Worm (Caenorhabditis elegans) whole organism, L4 larva: ENCODE results near the gene dap-3.

Experiments used
- F10B5.3 ChIP-seq: sonication (generic microtip); optimal IDR thresholded peaks from 2 replicates; lab custom pipeline; 2016; ENCODE audit warnings: mild to moderate bottlenecking, missing genetic modification characterization, missing compliant biosample characterization
- F26F4.8 ChIP-seq: fragments of 200-800 bp; sonication (Bioruptor generic); conservative IDR thresholded peaks from 2 replicates; pipeline ENCODE4 v1.3.6; 2022; ENCODE audit warnings: missing genetic modification characterization, missing compliant biosample characterization
- F44E2.7 ChIP-seq: fragments of 200-800 bp; sonication (Bioruptor generic); IDR thresholded peaks from 2 replicates; pipeline ENCODE4 v2.1.2; 2022; ENCODE audit warnings: missing genetic modification characterization, missing compliant biosample characterization
- F49E8.2 ChIP-seq: sonication (generic microtip); optimal IDR thresholded peaks from 2 replicates; lab custom pipeline; 2016; ENCODE audit warnings: missing compliant biosample characterization, mild to moderate bottlenecking, missing genetic modification characterization, borderline replicate concordance
- T20F7.1 ChIP-seq: fragments of 200-800 bp; sonication (Bioruptor generic); optimal IDR thresholded peaks from 2 replicates; lab custom pipeline; 2018; ENCODE audit warnings: mild to moderate bottlenecking, missing genetic modification characterization, missing compliant biosample characterization
- Y105C5A.15 ChIP-seq: fragments of 200-800 bp; sonication (Bioruptor generic); IDR thresholded peaks from 2 replicates; pipeline ENCODE4 v1.3.6; 2022; ENCODE audit warnings: missing genetic modification characterization, missing compliant biosample characterization
- Y48G9A.11 ChIP-seq: fragments of 200-800 bp; sonication (Bioruptor generic); IDR thresholded peaks from 2 replicates; pipeline ENCODE4 v1.3.6; 2022; ENCODE audit warnings: missing genetic modification reagents, missing genetic modification characterization, missing compliant biosample characterization
- Y75B8A.6 ChIP-seq: fragments of 200-800 bp; sonication (Bioruptor generic); IDR thresholded peaks from 2 replicates; pipeline ENCODE4 v1.3.6; 2022; ENCODE audit warnings: missing genetic modification reagents, missing genetic modification characterization, missing compliant biosample characterization
- aha-1 ChIP-seq: fragments of 150-350 bp; peaks from one replicate; lab custom pipeline; 2014; ENCODE audit warnings: missing biosample characterization, missing genetic modification characterization
- aly-2 ChIP-seq: sonication (generic microtip); optimal IDR thresholded peaks from 2 replicates; lab custom pipeline; 2018; ENCODE audit warnings: missing biosample characterization, missing genetic modification characterization
- ama-1 ChIP-seq: fragments of 150-350 bp; optimal IDR thresholded peaks from 2 replicates; lab custom pipeline; 2014; ENCODE audit warnings: inconsistent platforms, mixed read lengths
- arid-1 ChIP-seq: fragments of 200-800 bp; sonication (Bioruptor generic); conservative IDR thresholded peaks from 2 replicates; pipeline ENCODE4 v1.3.6; 2022; ENCODE audit warnings: missing genetic modification reagents, missing genetic modification characterization, missing compliant biosample characterization
- ceh-20 ChIP-seq: fragments of 200-800 bp; sonication (Bioruptor generic); IDR thresholded peaks from 2 replicates; pipeline ENCODE4 v1.3.6; 2022; ENCODE audit warnings: missing genetic modification reagents, missing genetic modification characterization, missing compliant biosample characterization
- ctbp-1 ChIP-seq: fragments of 200-800 bp; sonication (Bioruptor generic); IDR thresholded peaks from 2 replicates; pipeline ENCODE4 v1.3.6; 2022; ENCODE audit warnings: missing genetic modification reagents, missing genetic modification characterization, missing compliant biosample characterization
- duxl-1 ChIP-seq: sonication (generic microtip); optimal IDR thresholded peaks from 2 replicates; lab custom pipeline; 2016; ENCODE audit warnings: mild to moderate bottlenecking, missing genetic modification characterization, moderate library complexity, missing compliant biosample characterization; ENCODE audit not compliant: poor library complexity
- dve-1 ChIP-seq: sonication (generic microtip); optimal IDR thresholded peaks from 2 replicates; lab custom pipeline; 2017; ENCODE audit warnings: antibody characterized with exemption, mild to moderate bottlenecking, missing genetic modification characterization, missing compliant biosample characterization; ENCODE audit not compliant: insufficient read depth
- egl-27 ChIP-seq: sonication (generic microtip); optimal IDR thresholded peaks from 3 replicates; lab custom pipeline; 2017; ENCODE audit warnings: missing biosample characterization, missing genetic modification reagents, missing genetic modification characterization
- egl-43 ChIP-seq: fragments of 200-800 bp; sonication (Bioruptor generic); IDR thresholded peaks from 2 replicates; pipeline ENCODE4 v1.3.6; 2022; ENCODE audit warnings: missing genetic modification reagents, missing genetic modification characterization, missing compliant biosample characterization
- fkh-10 ChIP-seq: fragments of 150-350 bp; optimal IDR thresholded peaks from 2 replicates; lab custom pipeline; 2014; ENCODE audit warnings: missing biosample characterization, missing genetic modification reagents, missing genetic modification characterization
- gei-8 ChIP-seq: fragments of 200-800 bp; sonication (Bioruptor generic); optimal IDR thresholded peaks from 2 replicates; lab custom pipeline; 2018; ENCODE audit warnings: mild to moderate bottlenecking, missing genetic modification characterization, missing compliant biosample characterization
- hmg-1.1 ChIP-seq: fragments of 200-800 bp; sonication (Bioruptor generic); IDR thresholded peaks from 2 replicates; pipeline ENCODE4 v1.3.6; 2022; ENCODE audit warnings: missing genetic modification reagents, missing genetic modification characterization, missing compliant biosample characterization
- jun-1 ChIP-seq: fragments of 150-350 bp; optimal IDR thresholded peaks from 2 replicates; lab custom pipeline; 2014; ENCODE audit warnings: missing biosample characterization, missing genetic modification reagents, missing genetic modification characterization
- lim-7 ChIP-seq: fragments of 200-800 bp; sonication (Bioruptor generic); IDR thresholded peaks from 2 replicates; pipeline ENCODE4 v1.3.6; 2022; ENCODE audit warnings: missing genetic modification characterization, missing compliant biosample characterization
- lin-1 ChIP-seq: fragments of 200-800 bp; sonication (Bioruptor generic); IDR thresholded peaks from 2 replicates; pipeline ENCODE4 v1.3.6; 2022; ENCODE audit warnings: missing genetic modification reagents, missing genetic modification characterization, missing compliant biosample characterization
- lin-13 ChIP-seq: fragments of 150-350 bp; optimal IDR thresholded peaks from 2 replicates; lab custom pipeline; 2014; ENCODE audit warnings: missing biosample characterization, missing genetic modification reagents, missing genetic modification characterization
- lin-38 ChIP-seq: fragments of 200-800 bp; sonication (Bioruptor generic); IDR thresholded peaks from 2 replicates; pipeline ENCODE4 v1.3.6; 2022; ENCODE audit warnings: missing genetic modification reagents, missing genetic modification characterization, missing compliant biosample characterization
- lir-3 ChIP-seq: sonication (generic microtip); optimal IDR thresholded peaks from 2 replicates; lab custom pipeline; 2016; ENCODE audit warnings: mild to moderate bottlenecking, missing genetic modification characterization, missing compliant biosample characterization
- madf-5 ChIP-seq, 2 experiments: fragments of 200-800 bp; sonication (Bioruptor generic); IDR thresholded peaks; 2 replicates each; pipeline ENCODE4 v1.3.6; 2022; ENCODE audit warnings: missing compliant biosample characterization in 2 of 2, missing genetic modification characterization in 2 of 2
- mdt-29 ChIP-seq: fragments of 200-800 bp; sonication (Bioruptor generic); IDR thresholded peaks from 2 replicates; pipeline ENCODE4 v1.3.6; 2022; ENCODE audit warnings: missing genetic modification reagents, missing genetic modification characterization, missing compliant biosample characterization
- mes-2 ChIP-seq: sonication (generic microtip); optimal IDR thresholded peaks from 2 replicates; lab custom pipeline; 2016; ENCODE audit warnings: missing genotype, mild to moderate bottlenecking, missing genetic modification characterization, missing compliant biosample characterization; ENCODE audit not compliant: poor library complexity, severe bottlenecking
- mxl-2 ChIP-seq: fragments of 200-800 bp; sonication (Bioruptor generic); conservative IDR thresholded peaks from 2 replicates; pipeline ENCODE4 v1.3.6; 2022; ENCODE audit warnings: missing genetic modification reagents, missing genetic modification characterization, missing compliant biosample characterization
- nhr-10 ChIP-seq: fragments of 150-350 bp; optimal IDR thresholded peaks from 2 replicates; lab custom pipeline; 2014; ENCODE audit warnings: missing biosample characterization, missing genetic modification characterization
- nhr-25 ChIP-seq: sonication (generic microtip); optimal IDR thresholded peaks from 2 replicates; lab custom pipeline; 2017; ENCODE audit warnings: missing genetic modification characterization, mild to moderate bottlenecking, missing compliant biosample characterization, antibody characterized with exemption, moderate library complexity, borderline replicate concordance; ENCODE audit not compliant: insufficient read depth
- nhr-42 ChIP-seq: fragments of 200-800 bp; sonication (Bioruptor generic); IDR thresholded peaks from 2 replicates; pipeline ENCODE4 v1.3.6; 2022; ENCODE audit warnings: missing genetic modification characterization, missing compliant biosample characterization
- nhr-48 ChIP-seq: sonication (generic microtip); optimal IDR thresholded peaks from 2 replicates; lab custom pipeline; 2016; ENCODE audit warnings: mild to moderate bottlenecking, missing genetic modification characterization, missing compliant biosample characterization
- nhr-6 ChIP-seq: fragments of 150-350 bp; optimal IDR thresholded peaks from 2 replicates; lab custom pipeline; 2014; ENCODE audit warnings: missing biosample characterization, missing genetic modification characterization
- pha-4 ChIP-seq, 2 experiments: fragments of 150-350 bp in 1 of 2; fragments of 200-800 bp in 1 of 2; sonication (Bioruptor generic) in 1 of 2; IDR thresholded peaks in 1 of 2; optimal IDR thresholded peaks in 1 of 2; 2 replicates each; pipeline versions ENCODE4 v1.3.6 to Lab custom; 2014 to 2022; ENCODE audit warnings: missing genetic modification characterization in 2 of 2, missing genetic modification reagents in 2 of 2, missing biosample characterization in 1 of 2, missing compliant biosample characterization in 1 of 2
- pqm-1 ChIP-seq: sonication (generic microtip); optimal IDR thresholded peaks from 2 replicates; lab custom pipeline; 2017; ENCODE audit warnings: missing biosample characterization, missing genetic modification characterization
- rbr-2 ChIP-seq: sonication (generic microtip); optimal IDR thresholded peaks from 2 replicates; lab custom pipeline; 2016; ENCODE audit warnings: missing genotype, missing genetic modification characterization, missing compliant biosample characterization
- saeg-2 ChIP-seq: fragments of 200-800 bp; sonication (Bioruptor generic); IDR thresholded peaks from 2 replicates; pipeline ENCODE4 v1.3.6; 2022; ENCODE audit warnings: missing genetic modification reagents, missing genetic modification characterization, missing compliant biosample characterization
- sdz-12 ChIP-seq: fragments of 200-800 bp; sonication (Bioruptor generic); optimal IDR thresholded peaks from 2 replicates; lab custom pipeline; 2018; ENCODE audit warnings: mild to moderate bottlenecking, missing genetic modification characterization, missing compliant biosample characterization
- snpc-1.2 ChIP-seq: fragments of 200-800 bp; sonication (Bioruptor generic); IDR thresholded peaks from 2 replicates; pipeline ENCODE4 v1.3.6; 2022; ENCODE audit warnings: missing genetic modification reagents, missing genetic modification characterization, missing compliant biosample characterization
- spr-3 ChIP-seq: fragments of 200-800 bp; sonication (Bioruptor generic); optimal IDR thresholded peaks from 2 replicates; lab custom pipeline; 2018; ENCODE audit warnings: mild to moderate bottlenecking, missing genetic modification characterization, missing compliant biosample characterization
- unc-62 ChIP-seq, 3 experiments: fragments of 150-350 bp in 1 of 3; sonication (generic microtip); optimal IDR thresholded peaks in 2 of 3; peaks in 1 of 3; 1 replicate in 1 of 3; 2 replicates in 2 of 3; lab custom pipeline; 2014 to 2017; ENCODE audit warnings: missing biosample characterization in 3 of 3, missing genetic modification characterization in 3 of 3, missing genetic modification reagents in 3 of 3, missing genotype in 1 of 3
- zag-1 ChIP-seq: fragments of 150-350 bp; optimal IDR thresholded peaks from 2 replicates; lab custom pipeline; 2014; ENCODE audit warnings: missing biosample characterization, missing genetic modification characterization
- zfp-3 ChIP-seq: fragments of 200-800 bp; sonication (Bioruptor generic); conservative IDR thresholded peaks from 2 replicates; pipeline ENCODE4 v1.3.6; 2022; ENCODE audit warnings: missing genetic modification reagents, missing genetic modification characterization, missing compliant biosample characterization

The dap-3 gene

DNA sequence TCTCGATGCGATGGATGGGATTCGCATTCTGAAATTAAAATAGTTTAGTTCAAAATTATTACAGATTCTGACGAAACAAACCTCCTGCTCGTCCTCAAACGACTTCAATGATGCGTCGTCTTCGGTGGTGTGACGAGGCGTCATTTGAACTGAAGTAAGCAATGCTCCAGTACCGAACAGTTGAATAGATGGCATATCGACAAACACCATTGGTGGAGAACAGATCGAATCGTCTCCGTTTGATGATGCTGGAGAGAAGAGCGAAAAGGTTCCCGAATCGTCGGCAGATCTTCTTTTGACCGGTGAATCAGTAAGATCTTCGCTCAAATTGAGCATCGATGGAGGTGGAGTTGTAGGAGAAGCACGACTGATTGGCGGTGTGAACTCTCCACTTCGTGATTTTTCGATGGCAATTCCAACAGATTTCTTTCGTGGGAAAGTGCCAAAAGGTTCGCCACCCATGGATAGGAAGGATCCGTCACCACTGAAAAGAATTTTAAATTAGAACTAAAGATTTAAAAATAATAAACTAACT is 36.5 kb upstream of the dap-3 start (continued):
- no peak for TF ChIP-seq mdt-29 (GFP tag; lab: Robert Waterston, UW)
- peak; percentile 94 for TF ChIP-seq aha-1 (tag; lab: Kevin White, UChicago)
- TF ChIP-seq unc-62 (GFP tag; optimal IDR thresholded peaks at IDR 0.05 in 1 of 2; lab: Kevin White, UChicago), result peak in 1 of 2 experiments; percentile 74
- no peak for TF ChIP-seq unc-62 (tag; optimal IDR thresholded peaks at IDR 0.05; lab: Kevin White, UChicago)
- TF ChIP-seq lir-3, result no peak
- TF ChIP-seq nhr-42, result no peak
- TF ChIP-seq dve-1 (tag; lab: Kevin White, UChicago), result peak; percentile 3
- no peak for TF ChIP-seq F10B5.3 (tag; lab: Kevin White, UChicago)
- peak; percentile 2; the same call in 1 of the 2 replicates for TF ChIP-seq lim-7 (GFP tag; lab: Robert Waterston, UW)
- TF ChIP-seq egl-27, result no peak
- no peak for TF ChIP-seq ceh-20
- no peak for TF ChIP-seq nhr-48

ce11 chrII:10545213-10545612 is 35.7 kb upstream of the dap-3 start:
- TF ChIP-seq saeg-2 (GFP tag; lab: Robert Waterston, UW) (no peak), pqm-1 (tag; lab: Kevin White, UChicago) (no peak), nhr-10 (tag; lab: Kevin White, UChicago) (no peak), zfp-3 (GFP tag; lab: Robert Waterston, UW) (0 out of 2 replicates have a peak, but pooled peaks have one; percentile 24), mxl-2 (GFP tag; lab: Robert Waterston, UW) (no peak), pha-4 (GFP tag; IDR thresholded peaks at IDR 0.05; lab: Robert Waterston, UW) (0 out of 2 replicates have a peak, but pooled peaks have one; percentile 27), pha-4 (tag; optimal IDR thresholded peaks at IDR 0.05; lab: Kevin White, UChicago) (no peak), lir-3 (no peak), madf-5 (GFP tag; IDR thresholded peaks at IDR 0.05; lab: Robert Waterston, UW) (peak in 1 of 2 experiments; percentile 49; a peak in 1 of 4 replicates), egl-43 (GFP tag; lab: Robert Waterston, UW) (peak; percentile 50), nhr-6 (tag; lab: Kevin White, UChicago) (no peak), F44E2.7 (GFP tag; lab: Robert Waterston, UW) (no peak), gei-8 (GFP tag; lab: Kevin White, UChicago) (no peak), duxl-1 (tag; lab: Kevin White, UChicago) (no peak), arid-1 (GFP tag; lab: Robert Waterston, UW) (peak; percentile 50; the same call in 1 of the 2 replicates), Y48G9A.11 (no peak; the same call in 1 of the 2 replicates), sdz-12 (GFP tag; lab: Kevin White, UChicago) (peak; percentile 68), aha-1 (tag; lab: Kevin White, UChicago) (peak; percentile 99), hmg-1.1 (GFP tag; lab: Robert Waterston, UW) (0 out of 2 replicates have a peak, but pooled peaks have one; percentile 5), Y75B8A.6 (peak; percentile 75; the same call in 1 of the 2 replicates), mes-2 (tag; lab: Kevin White, UChicago) (no peak), nhr-25 (peak; percentile 3), rbr-2 (tag; lab: Kevin White, UChicago) (no peak), egl-27 (no peak), fkh-10 (no peak), jun-1 (no peak), F49E8.2 (tag; lab: Kevin White, UChicago) (peak; percentile 23), spr-3 (no peak), lin-1 (GFP tag; lab: Robert Waterston, UW) (peak; percentile 15; the same call in 1 of the 2 replicates), F26F4.8 (GFP tag; lab: Robert Waterston, UW) (no peak), T20F7.1 (peak; percentile 2), Y105C5A.15 (GFP tag; lab: Robert Waterston, UW) (no peak), lin-38 (GFP tag; lab: Robert Waterston, UW) (peak; percentile 42; the same call in 1 of the 2 replicates), aly-2 (tag; lab: Kevin White, UChicago) (no peak), lim-7 (GFP tag; lab: Robert Waterston, UW) (0 out of 2 replicates have a peak, but pooled peaks have one; percentile 55), zag-1 (tag; lab: Kevin White, UChicago) (no peak), ctbp-1 (GFP tag; lab: Robert Waterston, UW) (peak; percentile 36; the same call in 1 of the 2 replicates), snpc-1.2 (GFP tag; lab: Robert Waterston, UW) (peak; percentile 64; the same call in 1 of the 2 replicates), ama-1 (lab: Kevin White, UChicago) (peak; percentile 84), lin-13 (GFP tag; lab: Kevin White, UChicago) (peak; percentile 69)
